Comparison of ENCODE assay signal across 6 fruit fly cellular contexts in genomic region chrX:10806718-10807412, dm6.
TF ChIP-seq lines count a peak whose summit lies in the region.

No protein-coding gene starts in this region.

- TF ChIP-seq CTCF in whole organism, embryonic (GFP tag; optimal IDR thresholded peaks at IDR 0.05; lab: Kevin White, UChicago), result no peak

TF ChIP-seq in whole organism, 6 proteins besides CTCF, POLR2A, EP300 and RAD21:
- TF ChIP-seq Dll (optimal IDR thresholded peaks at IDR 0.05; lab: Kevin White, UChicago) (peak; percentile 47), CG8478 (optimal IDR thresholded peaks at IDR 0.05; lab: Kevin White, UChicago) (no peak)

TF ChIP-seq in whole organism, adult, 20 proteins besides CTCF, POLR2A, EP300 and RAD21:
- TF ChIP-seq Clk (GFP tag; optimal IDR thresholded peaks at IDR 0.05; lab: Kevin White, UChicago), result no peak
- peak; percentile 26 for TF ChIP-seq bab1 (GFP tag; optimal IDR thresholded peaks at IDR 0.05; lab: Kevin White, UChicago)
- TF ChIP-seq Mnt (GFP tag; optimal IDR thresholded peaks at IDR 0.05; lab: Kevin White, UChicago), result peak; percentile 46
- no peak for TF ChIP-seq CG14711 (tag; optimal IDR thresholded peaks at IDR 0.05; lab: Kevin White, UChicago)
- peak; percentile 11 for TF ChIP-seq CG7101 (tag; optimal IDR thresholded peaks at IDR 0.05; lab: Kevin White, UChicago)
- no peak for TF ChIP-seq CG5204 (GFP tag; optimal IDR thresholded peaks at IDR 0.05; lab: Kevin White, UChicago)
- TF ChIP-seq pad (GFP tag; optimal IDR thresholded peaks at IDR 0.05; lab: Kevin White, UChicago), result peak; percentile 100
- peak; percentile 49 for TF ChIP-seq cic (GFP tag; optimal IDR thresholded peaks at IDR 0.05; lab: Kevin White, UChicago)
- peak; percentile 47 for TF ChIP-seq ovo (GFP tag; optimal IDR thresholded peaks at IDR 0.05; lab: Kevin White, UChicago)
- TF ChIP-seq CG12768 (GFP tag; optimal IDR thresholded peaks at IDR 0.05; lab: Kevin White, UChicago), result no peak
- TF ChIP-seq kay (GFP tag; lab: Kevin White, UChicago; ENCODE audit: borderline replicate concordance), result peak; percentile 85
- TF ChIP-seq tj (GFP tag; optimal IDR thresholded peaks at IDR 0.05; lab: Kevin White, UChicago), result peak; percentile 63

TF ChIP-seq in whole organism, embryonic, 481 proteins besides CTCF, POLR2A, EP300 and RAD21 (continues in another document):
- TF ChIP-seq ap (GFP tag; IDR thresholded peaks at IDR 0.05; lab: Robert Waterston, UW) (no peak), gsb-n (tag; optimal IDR thresholded peaks at IDR 0.05; lab: Kevin White, UChicago) (no peak), Atf6 (GFP tag; IDR thresholded peaks at IDR 0.05; lab: Robert Waterston, UW) (peak; percentile 29; the same call in 1 of the 2 replicates), emc (GFP tag; optimal IDR thresholded peaks at IDR 0.05; lab: Kevin White, UChicago) (no peak), BtbVII (GFP tag; optimal IDR thresholded peaks at IDR 0.05; lab: Kevin White, UChicago) (no peak), CG18599 (GFP tag; optimal IDR thresholded peaks at IDR 0.05; lab: Kevin White, UChicago) (peak; percentile 33), lab (GFP tag; optimal IDR thresholded peaks at IDR 0.05; lab: Kevin White, UChicago) (peak; percentile 6), Elba2 (GFP tag; optimal IDR thresholded peaks at IDR 0.05; lab: Kevin White, UChicago) (peak; percentile 71), Awh (GFP tag; IDR thresholded peaks at IDR 0.05; lab: Robert Waterston, UW) (no peak), MTF-1 (GFP tag; optimal IDR thresholded peaks at IDR 0.05; lab: Kevin White, UChicago; ENCODE audit: borderline replicate concordance) (no peak), CG11504 (tag; optimal IDR thresholded peaks at IDR 0.05; lab: Kevin White, UChicago) (peak; percentile 8), Chrac-16 (GFP tag; optimal IDR thresholded peaks at IDR 0.05; lab: Kevin White, UChicago) (no peak), danr (GFP tag; IDR thresholded peaks at IDR 0.05; lab: Robert Waterston, UW) (no peak), CG2712 (tag; optimal IDR thresholded peaks at IDR 0.05; lab: Kevin White, UChicago) (peak; percentile 13), CG30403 (GFP tag; optimal IDR thresholded peaks at IDR 0.05; lab: Kevin White, UChicago) (no peak), CG6654 (GFP tag; optimal IDR thresholded peaks at IDR 0.05; lab: Kevin White, UChicago) (no peak), CG3995 (GFP tag; optimal IDR thresholded peaks at IDR 0.05; lab: Kevin White, UChicago) (no peak), tgo (GFP tag; IDR thresholded peaks at IDR 0.05; lab: Robert Waterston, UW) (no peak), lbe (GFP tag; optimal IDR thresholded peaks at IDR 0.05; lab: Kevin White, UChicago) (peak; percentile 0), sens (GFP tag; lab: Kevin White, UChicago) (peak; percentile 51)

TF ChIP-seq in whole organism, prepupa, 60 proteins besides CTCF, POLR2A, EP300 and RAD21 (continues in another document):
- no peak for TF ChIP-seq CG3032 (tag; optimal IDR thresholded peaks at IDR 0.05; lab: Kevin White, UChicago)
- TF ChIP-seq Gug (GFP tag; IDR thresholded peaks at IDR 0.05; lab: Robert Waterston, UW), result no peak
- no peak for TF ChIP-seq net (GFP tag; optimal IDR thresholded peaks at IDR 0.05; lab: Kevin White, UChicago)
- TF ChIP-seq CG16779 (tag; optimal IDR thresholded peaks at IDR 0.05; lab: Kevin White, UChicago), result peak; percentile 22
- no peak for TF ChIP-seq fd59A (GFP tag; optimal IDR thresholded peaks at IDR 0.05; lab: Kevin White, UChicago)
- peak; percentile 29 for TF ChIP-seq Eip78C (GFP tag; lab: Kevin White, UChicago)
- no peak for TF ChIP-seq Hr39 (GFP tag; optimal IDR thresholded peaks at IDR 0.05; lab: Kevin White, UChicago)
- TF ChIP-seq pdm3 (GFP tag; optimal IDR thresholded peaks at IDR 0.05; lab: Kevin White, UChicago), result no peak
- TF ChIP-seq Ets96B (tag; optimal IDR thresholded peaks at IDR 0.05; lab: Kevin White, UChicago), result no peak
- no peak for TF ChIP-seq Sox14 (GFP tag; optimal IDR thresholded peaks at IDR 0.05; lab: Kevin White, UChicago)
- no peak for TF ChIP-seq Met (GFP tag; optimal IDR thresholded peaks at IDR 0.05; lab: Kevin White, UChicago)
- TF ChIP-seq Eip75B (GFP tag; optimal IDR thresholded peaks at IDR 0.05; lab: Kevin White, UChicago), result no peak
- TF ChIP-seq CG6808 (GFP tag; optimal IDR thresholded peaks at IDR 0.05; lab: Kevin White, UChicago), result no peak
- TF ChIP-seq CG3919 (GFP tag; optimal IDR thresholded peaks at IDR 0.05; lab: Kevin White, UChicago), result peak; percentile 28
- TF ChIP-seq Blimp-1 (GFP tag; optimal IDR thresholded peaks at IDR 0.05; lab: Kevin White, UChicago), result no peak
- peak; percentile 9 for TF ChIP-seq CG1621 (tag; optimal IDR thresholded peaks at IDR 0.05; lab: Kevin White, UChicago)
- TF ChIP-seq CG6854 (GFP tag; optimal IDR thresholded peaks at IDR 0.05; lab: Kevin White, UChicago), result no peak
- TF ChIP-seq CG9139 (GFP tag; optimal IDR thresholded peaks at IDR 0.05; lab: Kevin White, UChicago), result peak; percentile 23
- TF ChIP-seq svp (GFP tag; lab: Kevin White, UChicago), result peak; percentile 69
- TF ChIP-seq salr (GFP tag; optimal IDR thresholded peaks at IDR 0.05; lab: Kevin White, UChicago), result peak in 1 of 2 experiments; percentile 6
- no peak for TF ChIP-seq OdsH (GFP tag; optimal IDR thresholded peaks at IDR 0.05; lab: Kevin White, UChicago)
- no peak for TF ChIP-seq CG6792 (GFP tag; optimal IDR thresholded peaks at IDR 0.05; lab: Kevin White, UChicago)

TF ChIP-seq in whole organism, pupa, 21 proteins besides CTCF, POLR2A, EP300 and RAD21:
- TF ChIP-seq Pif1B (GFP tag; optimal IDR thresholded peaks at IDR 0.05; lab: Kevin White, UChicago) (no peak), CG4496 (GFP tag; IDR thresholded peaks at IDR 0.05; lab: Robert Waterston, UW) (0 out of 3 replicates have a peak, but pooled peaks have one; percentile 24), Snoo (tag; optimal IDR thresholded peaks at IDR 0.05; lab: Kevin White, UChicago) (no peak), CG10348 (GFP tag; IDR thresholded peaks at IDR 0.05; lab: Robert Waterston, UW) (no peak), Pif1A (GFP tag; optimal IDR thresholded peaks at IDR 0.05; lab: Kevin White, UChicago) (peak; percentile 29), EcR (GFP tag; optimal IDR thresholded peaks at IDR 0.05; lab: Kevin White, UChicago) (peak; percentile 11), Ets98B (GFP tag; IDR thresholded peaks at IDR 0.05; lab: Robert Waterston, UW) (no peak; the same call in 1 of the 2 replicates), CG12605 (GFP tag; IDR thresholded peaks at IDR 0.05; lab: Robert Waterston, UW) (peak; percentile 26; the same call in 1 of the 2 replicates), fd96Ca (GFP tag; IDR thresholded peaks at IDR 0.05; lab: Robert Waterston, UW) (0 out of 3 replicates have a peak, but pooled peaks have one; percentile 29), CG15710 (tag; optimal IDR thresholded peaks at IDR 0.05; lab: Kevin White, UChicago) (no peak), CG9948 (tag; optimal IDR thresholded peaks at IDR 0.05; lab: Kevin White, UChicago) (no peak)

TF ChIP-seq in whole organism, wandering third instar larva, 38 proteins besides CTCF, POLR2A, EP300 and RAD21:
- TF ChIP-seq Hnf4 (GFP tag; optimal IDR thresholded peaks at IDR 0.05; lab: Kevin White, UChicago) (peak; percentile 16), OdsH (GFP tag; optimal IDR thresholded peaks at IDR 0.05; lab: Kevin White, UChicago) (no peak), Mio (GFP tag; optimal IDR thresholded peaks at IDR 0.05; lab: Kevin White, UChicago) (no peak), sv (GFP tag; optimal IDR thresholded peaks at IDR 0.05; lab: Kevin White, UChicago) (no peak), usp (GFP tag; optimal IDR thresholded peaks at IDR 0.05; lab: Kevin White, UChicago) (no peak), CG9705 (GFP tag; optimal IDR thresholded peaks at IDR 0.05; lab: Kevin White, UChicago) (no peak), Hr78 (GFP tag; optimal IDR thresholded peaks at IDR 0.05; lab: Kevin White, UChicago) (no peak), jim (GFP tag; optimal IDR thresholded peaks at IDR 0.05; lab: Kevin White, UChicago) (no peak), CrebA (GFP tag; optimal IDR thresholded peaks at IDR 0.05; lab: Kevin White, UChicago; ENCODE audit: borderline replicate concordance) (peak; percentile 15), Dif (GFP tag; optimal IDR thresholded peaks at IDR 0.05; lab: Kevin White, UChicago; ENCODE audit: partially characterized antibody) (peak; percentile 73), woc (GFP tag; optimal IDR thresholded peaks at IDR 0.05; lab: Kevin White, UChicago) (no peak), rgr (GFP tag; optimal IDR thresholded peaks at IDR 0.05; lab: Kevin White, UChicago) (no peak), ey (GFP tag; optimal IDR thresholded peaks at IDR 0.05; lab: Kevin White, UChicago) (no peak), Dfd (GFP tag; optimal IDR thresholded peaks at IDR 0.05; lab: Kevin White, UChicago) (no peak), sage (GFP tag; optimal IDR thresholded peaks at IDR 0.05; lab: Kevin White, UChicago) (no peak), Jra (GFP tag; optimal IDR thresholded peaks at IDR 0.05; lab: Kevin White, UChicago) (no peak), HLH106 (tag; optimal IDR thresholded peaks at IDR 0.05; lab: Kevin White, UChicago) (peak; percentile 9), Vsx2 (GFP tag; optimal IDR thresholded peaks at IDR 0.05; lab: Kevin White, UChicago; ENCODE audit: partially characterized antibody) (peak; percentile 84), foxo (GFP tag; optimal IDR thresholded peaks at IDR 0.05; lab: Kevin White, UChicago) (no peak), brk (GFP tag; optimal IDR thresholded peaks at IDR 0.05; lab: Kevin White, UChicago) (no peak), Rel (GFP tag; optimal IDR thresholded peaks at IDR 0.05; lab: Kevin White, UChicago) (peak; percentile 38), Rel (tag; optimal IDR thresholded peaks at IDR 0.05; lab: Kevin White, UChicago) (peak; percentile 36), dl (GFP tag; optimal IDR thresholded peaks at IDR 0.05; lab: Kevin White, UChicago; ENCODE audit: insufficient read depth in 1 of 2, partially characterized antibody in 2 of 2) (peak; percentile 17 to 35), N (GFP tag; optimal IDR thresholded peaks at IDR 0.05; lab: Kevin White, UChicago) (no peak), h (GFP tag; optimal IDR thresholded peaks at IDR 0.05; lab: Kevin White, UChicago) (no peak), Abd-B (GFP tag; optimal IDR thresholded peaks at IDR 0.05; lab: Kevin White, UChicago) (no peak), lola (GFP tag; optimal IDR thresholded peaks at IDR 0.05; lab: Kevin White, UChicago) (no peak), dmrt93B (GFP tag; optimal IDR thresholded peaks at IDR 0.05; lab: Kevin White, UChicago) (no peak), CG32264 (GFP tag; optimal IDR thresholded peaks at IDR 0.05; lab: Kevin White, UChicago) (no peak), Hr83 (GFP tag; optimal IDR thresholded peaks at IDR 0.05; lab: Kevin White, UChicago; ENCODE audit: poor library complexity, severe bottlenecking) (no peak), psq (GFP tag; optimal IDR thresholded peaks at IDR 0.05; lab: Kevin White, UChicago) (peak; percentile 45), fru (GFP tag; optimal IDR thresholded peaks at IDR 0.05; lab: Kevin White, UChicago) (no peak)
